Fruit fly (Drosophila melanogaster) whole organism, embryonic: ENCODE data around the gene CG42399.

Source experiments
- Abd-B ChIP-seq: fragments of 200-800 bp; sonication (Bioruptor generic); optimal IDR thresholded peaks from 2 replicates; lab custom pipeline; 2018; ENCODE audit warnings: missing biosample characterization, mild to moderate bottlenecking, missing genetic modification characterization, moderate library complexity
- Antp ChIP-seq: fragments of 200-800 bp; sonication (Bioruptor generic); optimal IDR thresholded peaks from 3 replicates; lab custom pipeline; 2016; ENCODE audit warnings: missing biosample characterization, missing genetic modification characterization
- CG10147 ChIP-seq: fragments of 200-800 bp; sonication (Bioruptor generic); optimal IDR thresholded peaks from 2 replicates; lab custom pipeline; 2019; ENCODE audit warnings: missing biosample characterization, mild to moderate bottlenecking, missing genetic modification characterization, moderate library complexity
- CG10267 ChIP-seq: fragments of 200-800 bp; sonication (Bioruptor generic); optimal IDR thresholded peaks from 2 replicates; lab custom pipeline; 2018; ENCODE audit warnings: missing biosample characterization, mild to moderate bottlenecking, missing genetic modification characterization, moderate library complexity
- CG10979 ChIP-seq: fragments of 200-800 bp; sonication (Bioruptor generic); optimal IDR thresholded peaks from 2 replicates; lab custom pipeline; 2018; ENCODE audit warnings: missing biosample characterization, mild to moderate bottlenecking, missing genetic modification characterization, moderate library complexity
- CG12299 ChIP-seq: fragments of 200-800 bp; sonication (Bioruptor generic); optimal IDR thresholded peaks from 2 replicates; lab custom pipeline; 2018; ENCODE audit warnings: missing biosample characterization, mild to moderate bottlenecking, missing genetic modification characterization
- CG12942 ChIP-seq: fragments of 200-800 bp; sonication (Bioruptor generic); optimal IDR thresholded peaks from 3 replicates; lab custom pipeline; 2016; ENCODE audit warnings: missing biosample characterization, missing genetic modification characterization
- CG13624 ChIP-seq: fragments of 200-800 bp; sonication (Bioruptor generic); optimal IDR thresholded peaks from 2 replicates; lab custom pipeline; 2016; ENCODE audit warnings: missing biosample characterization, missing genetic modification characterization
- CG15514 ChIP-seq: fragments of 200-800 bp; sonication (Bioruptor generic); optimal IDR thresholded peaks from 3 replicates; lab custom pipeline; 2017; ENCODE audit warnings: missing biosample characterization, missing genetic modification characterization, mild to moderate bottlenecking, moderate library complexity, missing genetic modification reagents
- CG15601 ChIP-seq: fragments of 200-800 bp; sonication (Bioruptor generic); optimal IDR thresholded peaks from 3 replicates; lab custom pipeline; 2019; ENCODE audit warnings: missing biosample characterization, mild to moderate bottlenecking, missing genetic modification characterization, moderate library complexity
- CG17361 ChIP-seq: fragments of 200-800 bp; sonication (Bioruptor generic); IDR thresholded peaks from 3 replicates; pipeline ENCODE4 v1.3.6; 2022; ENCODE audit warnings: missing biosample characterization, missing genetic modification characterization
- CG17912 ChIP-seq: fragments of 200-800 bp; sonication (Bioruptor generic); optimal IDR thresholded peaks from 2 replicates; lab custom pipeline; 2018; ENCODE audit warnings: missing biosample characterization, mild to moderate bottlenecking, missing genetic modification characterization
- CG18262 ChIP-seq: fragments of 200-800 bp; optimal IDR thresholded peaks from 3 replicates; lab custom pipeline; 2019; ENCODE audit warnings: missing biosample characterization, mild to moderate bottlenecking, missing genetic modification characterization, moderate library complexity
- CG31388 ChIP-seq: fragments of 200-800 bp; sonication (Bioruptor generic); optimal IDR thresholded peaks from 2 replicates; lab custom pipeline; 2016; ENCODE audit warnings: missing biosample characterization, missing genetic modification characterization
- CG31441 ChIP-seq: fragments of 200-800 bp; sonication (Bioruptor generic); IDR thresholded peaks from 2 replicates; pipeline ENCODE4 v1.3.6; 2022; ENCODE audit warnings: missing biosample characterization, missing genetic modification characterization
- CG7271 ChIP-seq: fragments of 200-800 bp; sonication (Bioruptor generic); optimal IDR thresholded peaks from 2 replicates; lab custom pipeline; 2018; ENCODE audit warnings: missing biosample characterization, mild to moderate bottlenecking, missing genetic modification characterization, moderate library complexity
- CG8765 ChIP-seq: fragments of 200-800 bp; sonication (Bioruptor generic); IDR thresholded peaks from 2 replicates; pipeline ENCODE4 v1.3.6; 2022; ENCODE audit warnings: missing biosample characterization, missing genetic modification characterization
- CG9437 ChIP-seq: fragments of 200-800 bp; sonication (Bioruptor generic); optimal IDR thresholded peaks from 2 replicates; lab custom pipeline; 2018; ENCODE audit warnings: missing biosample characterization, mild to moderate bottlenecking, missing genetic modification characterization
- CG9609 ChIP-seq: fragments of 200-800 bp; sonication (Bioruptor generic); optimal IDR thresholded peaks from 3 replicates; lab custom pipeline; 2016; ENCODE audit warnings: missing biosample characterization, missing genetic modification characterization
- CG9817 ChIP-seq: fragments of 200-800 bp; sonication (Bioruptor generic); optimal IDR thresholded peaks from 2 replicates; lab custom pipeline; 2018; ENCODE audit warnings: missing biosample characterization, mild to moderate bottlenecking, missing genetic modification characterization, moderate library complexity
- Deaf1 ChIP-seq: fragments of 200-800 bp; optimal IDR thresholded peaks from 3 replicates; lab custom pipeline; 2019; ENCODE audit warnings: missing biosample characterization, mild to moderate bottlenecking, missing genetic modification characterization, moderate library complexity
- Doc2 ChIP-seq: fragments of 200-800 bp; sonication (Bioruptor generic); IDR thresholded peaks from 2 replicates; pipeline ENCODE4 v1.3.6; 2022; ENCODE audit warnings: missing biosample characterization, missing genetic modification characterization
- Fer1 ChIP-seq: fragments of 200-800 bp; sonication (Bioruptor generic); optimal IDR thresholded peaks from 2 replicates; lab custom pipeline; 2017; ENCODE audit warnings: missing biosample characterization, mild to moderate bottlenecking, missing genetic modification characterization
- Hmr ChIP-seq: fragments of 200-800 bp; sonication (Bioruptor generic); optimal IDR thresholded peaks from 3 replicates; lab custom pipeline; 2017; ENCODE audit warnings: mild to moderate bottlenecking, missing biosample characterization, missing genetic modification reagents, missing genetic modification characterization
- MESR4 ChIP-seq: fragments of 200-800 bp; sonication (Bioruptor generic); optimal IDR thresholded peaks from 2 replicates; lab custom pipeline; 2018; ENCODE audit warnings: missing biosample characterization, mild to moderate bottlenecking, missing genetic modification characterization, moderate library complexity
- Max ChIP-seq: fragments of 200-800 bp; sonication (Bioruptor generic); optimal IDR thresholded peaks from 2 replicates; lab custom pipeline; 2016; ENCODE audit warnings: missing biosample characterization, mild to moderate bottlenecking, missing genetic modification characterization
- Mes4 ChIP-seq: fragments of 200-800 bp; sonication (Bioruptor generic); optimal IDR thresholded peaks from 2 replicates; lab custom pipeline; 2016; ENCODE audit warnings: missing biosample characterization, missing genetic modification characterization
- Mrtf ChIP-seq: fragments of 200-800 bp; sonication (Bioruptor generic); IDR thresholded peaks from 3 replicates; pipeline ENCODE4 v1.3.6; 2022; ENCODE audit warnings: missing biosample characterization, missing genetic modification characterization
- Optix ChIP-seq: fragments of 200-800 bp; sonication (Bioruptor generic); IDR thresholded peaks from 3 replicates; pipeline ENCODE4 v1.3.6; 2022; ENCODE audit warnings: missing biosample characterization, missing genetic modification characterization
- PHDP ChIP-seq: fragments of 200-800 bp; sonication (Bioruptor generic); optimal IDR thresholded peaks from 3 replicates; lab custom pipeline; 2018; ENCODE audit warnings: missing biosample characterization, mild to moderate bottlenecking, missing genetic modification characterization, moderate library complexity
- Sry-β ChIP-seq: fragments of 200-800 bp; sonication (Bioruptor generic); optimal IDR thresholded peaks from 2 replicates; lab custom pipeline; 2018; ENCODE audit warnings: missing biosample characterization, mild to moderate bottlenecking, missing genetic modification characterization, moderate library complexity
- ac ChIP-seq: fragments of 200-800 bp; sonication (Bioruptor generic); optimal IDR thresholded peaks from 3 replicates; lab custom pipeline; 2017; ENCODE audit warnings: missing biosample characterization, mild to moderate bottlenecking, missing genetic modification characterization
- bcd ChIP-seq: fragments of 200-800 bp; sonication (Bioruptor generic); optimal IDR thresholded peaks from 2 replicates; lab custom pipeline; 2017; ENCODE audit warnings: missing biosample characterization, mild to moderate bottlenecking, missing genetic modification characterization
- br ChIP-seq: fragments of >200 bp; optimal IDR thresholded peaks from 2 replicates; lab custom pipeline; 2017
- dan ChIP-seq: fragments of 200-800 bp; sonication (Bioruptor generic); IDR thresholded peaks from 2 replicates; pipeline ENCODE4 v1.3.6; 2022; ENCODE audit warnings: missing biosample characterization, missing genetic modification characterization
- fd3F ChIP-seq: fragments of 200-800 bp; sonication (Bioruptor generic); optimal IDR thresholded peaks from 2 replicates; lab custom pipeline; 2018; ENCODE audit warnings: missing biosample characterization, mild to moderate bottlenecking, missing genetic modification characterization, moderate library complexity
- fd64A ChIP-seq: fragments of 200-800 bp; sonication (Bioruptor generic); optimal IDR thresholded peaks from 3 replicates; lab custom pipeline; 2018; ENCODE audit warnings: missing biosample characterization, mild to moderate bottlenecking, missing genetic modification characterization
- fru ChIP-seq: fragments of >200 bp; optimal IDR thresholded peaks from 2 replicates; lab custom pipeline; 2017
- gem ChIP-seq: fragments of 200-800 bp; sonication (Bioruptor generic); optimal IDR thresholded peaks from 2 replicates; lab custom pipeline; 2019; ENCODE audit warnings: missing biosample characterization, mild to moderate bottlenecking, missing genetic modification characterization, moderate library complexity
- h ChIP-seq: fragments of >200 bp; optimal IDR thresholded peaks from 2 replicates; lab custom pipeline; 2017
- hbn ChIP-seq: fragments of 200-800 bp; sonication (Bioruptor generic); IDR thresholded peaks from 2 replicates; pipeline ENCODE4 v1.3.6; 2022; ENCODE audit warnings: missing biosample characterization, missing genetic modification characterization; ENCODE audit not compliant: partially characterized antibody
- her ChIP-seq: fragments of 200-800 bp; sonication (Bioruptor generic); optimal IDR thresholded peaks from 2 replicates; lab custom pipeline; 2016; ENCODE audit warnings: missing biosample characterization, missing genetic modification characterization
- jumu ChIP-seq: fragments of 200-800 bp; sonication (Bioruptor generic); optimal IDR thresholded peaks from 3 replicates; lab custom pipeline; 2016; ENCODE audit warnings: missing biosample characterization, missing genetic modification characterization
- knrl ChIP-seq: fragments of 200-800 bp; sonication (Bioruptor generic); IDR thresholded peaks from 3 replicates; pipeline ENCODE4 v1.3.6; 2022; ENCODE audit warnings: missing biosample characterization, missing genetic modification characterization; ENCODE audit not compliant: partially characterized antibody
- nerfin-2 ChIP-seq: fragments of 200-800 bp; sonication (Bioruptor generic); IDR thresholded peaks from 2 replicates; pipeline ENCODE4 v1.3.6; 2022; ENCODE audit warnings: missing biosample characterization, missing genetic modification characterization; ENCODE audit not compliant: partially characterized antibody
- nmo ChIP-seq: fragments of 200-800 bp; sonication (Bioruptor generic); optimal IDR thresholded peaks from 2 replicates; lab custom pipeline; 2018; ENCODE audit warnings: missing biosample characterization, mild to moderate bottlenecking, missing genetic modification characterization, moderate library complexity
- pzg ChIP-seq: fragments of 200-800 bp; sonication (Bioruptor generic); optimal IDR thresholded peaks from 3 replicates; lab custom pipeline; 2018; ENCODE audit warnings: missing biosample characterization, mild to moderate bottlenecking, missing genetic modification characterization, moderate library complexity
- ranshi ChIP-seq: fragments of 200-800 bp; sonication (Bioruptor generic); IDR thresholded peaks from 2 replicates; pipeline ENCODE4 v1.3.6; 2022; ENCODE audit warnings: missing biosample characterization, missing genetic modification characterization
- stwl ChIP-seq: fragments of 200-800 bp; sonication (Bioruptor generic); optimal IDR thresholded peaks from 3 replicates; lab custom pipeline; 2018; ENCODE audit warnings: missing biosample characterization, mild to moderate bottlenecking, missing genetic modification characterization, moderate library complexity
- trh ChIP-seq: fragments of 200-800 bp; sonication (Bioruptor generic); optimal IDR thresholded peaks from 2 replicates; lab custom pipeline; 2016; ENCODE audit warnings: missing biosample characterization, missing genetic modification characterization
- ttk ChIP-seq: fragments of 200-800 bp; sonication (Bioruptor generic); IDR thresholded peaks from 2 replicates; pipeline ENCODE4 v2.1.2; 2022; ENCODE audit warnings: missing biosample characterization, missing genetic modification characterization
- zfh1 ChIP-seq: fragments of 200-800 bp; sonication (Bioruptor generic); IDR thresholded peaks from 3 replicates; pipeline ENCODE4 v1.3.6; 2022; ENCODE audit warnings: missing biosample characterization, missing genetic modification characterization

The CG42399 gene

DNA sequence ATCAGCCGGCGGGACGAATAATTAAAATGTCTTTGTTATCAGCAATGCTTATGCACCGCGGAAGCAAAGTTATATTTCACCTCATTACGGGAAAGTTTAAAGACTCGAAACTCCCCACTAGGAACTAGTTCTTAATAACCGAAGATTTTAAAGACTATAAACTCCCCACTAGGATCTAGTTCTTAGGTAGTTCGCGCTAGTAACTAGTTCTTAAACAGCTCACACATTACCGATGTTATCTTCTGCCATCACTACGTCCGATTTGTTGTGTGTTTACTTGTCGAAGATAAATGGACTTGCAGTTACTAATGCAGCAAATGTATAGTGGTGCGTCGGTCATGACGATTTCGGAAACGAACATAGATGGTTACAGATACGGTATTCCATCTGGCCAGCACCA is 10.0 kb downstream of the CG42399 start, which contains the start of the genes CG31974 and CG11454 (continued):
- TF ChIP-seq Mrtf (GFP tag; lab: Robert Waterston, UW) (no peak), bcd (GFP tag; lab: Kevin White, UChicago) (no peak), CG10267 (tag; lab: Kevin White, UChicago) (peak; percentile 34), h (lab: Kevin White, UChicago) (no peak), Hmr (peak; percentile 7), ttk (GFP tag; lab: Robert Waterston, UW) (no peak), pzg (GFP tag; lab: Kevin White, UChicago) (peak; percentile 84), stwl (tag; lab: Kevin White, UChicago) (peak; percentile 57), ac (GFP tag; lab: Kevin White, UChicago) (no peak), Fer1 (peak; percentile 40), CG9437 (GFP tag; lab: Kevin White, UChicago) (no peak), Deaf1 (peak; percentile 25), Sry-β (peak; percentile 44), CG15514 (peak; percentile 100), CG18262 (tag; lab: Kevin White, UChicago) (no peak), CG9817 (tag; lab: Kevin White, UChicago) (no peak), Doc2 (GFP tag; lab: Robert Waterston, UW) (no peak), CG13624 (peak; percentile 26), nmo (no peak), CG10147 (GFP tag; lab: Kevin White, UChicago) (no peak), CG17912 (GFP tag; lab: Kevin White, UChicago) (no peak), her (GFP tag; lab: Kevin White, UChicago) (peak; percentile 69), Max (GFP tag; lab: Kevin White, UChicago) (no peak), fd3F (no peak), Abd-B (GFP tag; lab: Kevin White, UChicago) (no peak), fru (lab: Kevin White, UChicago) (no peak), ranshi (GFP tag; lab: Robert Waterston, UW) (no peak), jumu (GFP tag; lab: Kevin White, UChicago) (no peak), CG9609 (no peak), CG8765 (no peak), zfh1 (GFP tag; lab: Robert Waterston, UW) (no peak), CG31441 (GFP tag; lab: Robert Waterston, UW) (no peak), Optix (no peak), hbn (peak; percentile 92), CG12299 (tag; lab: Kevin White, UChicago) (no peak), br (lab: Kevin White, UChicago) (no peak), PHDP (tag; lab: Kevin White, UChicago) (peak; percentile 24), CG15601 (tag; lab: Kevin White, UChicago) (no peak), CG10979 (tag; lab: Kevin White, UChicago) (peak; percentile 7), gem (tag; lab: Kevin White, UChicago) (no peak), CG17361 (GFP tag; lab: Robert Waterston, UW) (no peak), nerfin-2 (GFP tag; lab: Robert Waterston, UW) (peak; percentile 70; the same call in 1 of the 2 replicates), dan (no peak), knrl (GFP tag; lab: Robert Waterston, UW) (peak; percentile 87), Mes4 (GFP tag; lab: Kevin White, UChicago) (no peak), CG12942 (GFP tag; lab: Kevin White, UChicago) (no peak), Antp (GFP tag; lab: Kevin White, UChicago) (no peak), trh (GFP tag; lab: Kevin White, UChicago) (no peak), MESR4 (GFP tag; lab: Kevin White, UChicago) (peak; percentile 84), CG31388 (GFP tag; lab: Kevin White, UChicago) (no peak), CG7271 (tag; lab: Kevin White, UChicago) (no peak), fd64A (GFP tag; lab: Kevin White, UChicago) (no peak)
